Fruit fly (Drosophila melanogaster): ENCODE data around the gene CG15563.
A peak's percentile ranks its signal among the peaks of the same experiment; 100 is the strongest.

The CG15563 gene

dm6 chr3R:31218997-31219992 is 12.8 kb downstream of the CG15563 start, which contains the start of gene ATPsynC (continued):
- TF ChIP-seq aop (GFP tag; IDR thresholded peaks at IDR 0.05): no peak
- TF ChIP-seq dysf (GFP tag; IDR thresholded peaks at IDR 0.05): no peak
- peak; percentile 22 for TF ChIP-seq CG17912 (GFP tag; optimal IDR thresholded peaks at IDR 0.05)
- TF ChIP-seq ttk (GFP tag; IDR thresholded peaks at IDR 0.05): no peak
- TF ChIP-seq CG3847 (GFP tag; IDR thresholded peaks at IDR 0.05): no peak
- TF ChIP-seq tap (tag; optimal IDR thresholded peaks at IDR 0.05): peak; percentile 11
- peak; percentile 81 for TF ChIP-seq trem (tag; optimal IDR thresholded peaks at IDR 0.05)
- TF ChIP-seq repo (GFP tag; optimal IDR thresholded peaks at IDR 0.05): peak; percentile 33
- no peak for TF ChIP-seq dimm (GFP tag; IDR thresholded peaks at IDR 0.05)
- no peak for TF ChIP-seq H15 (GFP tag; IDR thresholded peaks at IDR 0.05)
- no peak for TF ChIP-seq CG1792 (GFP tag; optimal IDR thresholded peaks at IDR 0.05)
- TF ChIP-seq CG12942 (GFP tag; optimal IDR thresholded peaks at IDR 0.05): no peak
- peak; percentile 73 for TF ChIP-seq cwo (GFP tag; optimal IDR thresholded peaks at IDR 0.05)
- TF ChIP-seq en (GFP tag; optimal IDR thresholded peaks at IDR 0.05): no peak
- TF ChIP-seq jing (GFP tag; optimal IDR thresholded peaks at IDR 0.05): no peak
- no peak for TF ChIP-seq lbe (GFP tag; optimal IDR thresholded peaks at IDR 0.05)
- no peak for TF ChIP-seq hbn (GFP tag; IDR thresholded peaks at IDR 0.05; ENCODE audit: partially characterized antibody)
- no peak for TF ChIP-seq h (optimal IDR thresholded peaks at IDR 0.05)
- TF ChIP-seq Atf3 (GFP tag; optimal IDR thresholded peaks at IDR 0.05): peak; percentile 22
- TF ChIP-seq Ets97D (GFP tag; optimal IDR thresholded peaks at IDR 0.05): peak; percentile 94
- peak; percentile 53 for TF ChIP-seq CG7987 (GFP tag; optimal IDR thresholded peaks at IDR 0.05)
- peak; percentile 24 for TF ChIP-seq Bdp1 (GFP tag; optimal IDR thresholded peaks at IDR 0.05)
- TF ChIP-seq Dip2 (GFP tag; IDR thresholded peaks at IDR 0.05): no peak
- no peak for TF ChIP-seq tio (GFP tag; optimal IDR thresholded peaks at IDR 0.05)
- TF ChIP-seq cato (GFP tag; optimal IDR thresholded peaks at IDR 0.05; ENCODE audit: borderline replicate concordance): no peak
- TF ChIP-seq CG6765 (GFP tag; optimal IDR thresholded peaks at IDR 0.05): peak; percentile 78
- TF ChIP-seq luna (GFP tag; optimal IDR thresholded peaks at IDR 0.05): no peak
- TF ChIP-seq CG11696 (GFP tag; IDR thresholded peaks at IDR 0.05): no peak
- peak; percentile 44 for TF ChIP-seq CG9727 (GFP tag; optimal IDR thresholded peaks at IDR 0.05)
- no peak for TF ChIP-seq ham (GFP tag; IDR thresholded peaks at IDR 0.05)
- no peak for TF ChIP-seq vfl (GFP tag; optimal IDR thresholded peaks at IDR 0.05)
- TF ChIP-seq mam (GFP tag; optimal IDR thresholded peaks at IDR 0.05): no peak
- no peak for TF ChIP-seq CG14441 (GFP tag; IDR thresholded peaks at IDR 0.05)
- TF ChIP-seq eyg (GFP tag; optimal IDR thresholded peaks at IDR 0.05): peak; percentile 35
- peak; percentile 83 for TF ChIP-seq sug (tag; optimal IDR thresholded peaks at IDR 0.05)
- TF ChIP-seq CG8290 (GFP tag; optimal IDR thresholded peaks at IDR 0.05): peak; percentile 9
- peak in 1 of 2 experiments; percentile 93 for TF ChIP-seq CG8290 (tag; optimal IDR thresholded peaks at IDR 0.05)
- TF ChIP-seq pum (GFP tag; optimal IDR thresholded peaks at IDR 0.05): peak; percentile 26
- TF ChIP-seq Pdp1 (GFP tag; optimal IDR thresholded peaks at IDR 0.05): peak in 1 of 2 experiments; percentile 98
- no peak for TF ChIP-seq Neu2 (GFP tag; optimal IDR thresholded peaks at IDR 0.05; ENCODE audit: borderline replicate concordance)
- peak; percentile 27 for TF ChIP-seq CG3163 (GFP tag; optimal IDR thresholded peaks at IDR 0.05)
- TF ChIP-seq CG6791 (GFP tag; IDR thresholded peaks at IDR 0.05; ENCODE audit: partially characterized antibody): no peak
- TF ChIP-seq fu2 (GFP tag; optimal IDR thresholded peaks at IDR 0.05): peak; percentile 61
- peak; percentile 22 for TF ChIP-seq Max (GFP tag; optimal IDR thresholded peaks at IDR 0.05)
- no peak for TF ChIP-seq Opbp (GFP tag; IDR thresholded peaks at IDR 0.05; ENCODE audit: partially characterized antibody)
- no peak for TF ChIP-seq Hmx (GFP tag; optimal IDR thresholded peaks at IDR 0.05)
- peak; percentile 7 for TF ChIP-seq exex (tag; optimal IDR thresholded peaks at IDR 0.05)
- peak; percentile 20 for TF ChIP-seq CG12104 (GFP tag; optimal IDR thresholded peaks at IDR 0.05)
- TF ChIP-seq CG1603 (tag; optimal IDR thresholded peaks at IDR 0.05): peak; percentile 95
- TF ChIP-seq CG8388 (GFP tag; optimal IDR thresholded peaks at IDR 0.05): no peak

Measured in whole organism, embryonic.